Fruit fly (Drosophila melanogaster) whole organism, embryonic: ENCODE data around the gene CG15019.

Experiments used
- Bdp1 ChIP-seq: fragments of 200-800 bp; sonication (Bioruptor generic); optimal IDR thresholded peaks from 3 replicates; lab custom pipeline; 2016; ENCODE audit warnings: missing biosample characterization, missing genetic modification characterization
- CG10267 ChIP-seq: fragments of 200-800 bp; sonication (Bioruptor generic); optimal IDR thresholded peaks from 2 replicates; lab custom pipeline; 2018; ENCODE audit warnings: missing biosample characterization, mild to moderate bottlenecking, missing genetic modification characterization, moderate library complexity
- CG11085 ChIP-seq: fragments of 200-800 bp; sonication (Bioruptor generic); IDR thresholded peaks from 2 replicates; pipeline ENCODE4 v1.3.6; 2022; ENCODE audit warnings: missing biosample characterization, missing genetic modification characterization
- CG12104 ChIP-seq: fragments of 200-800 bp; sonication (Bioruptor generic); optimal IDR thresholded peaks from 3 replicates; lab custom pipeline; 2016; ENCODE audit warnings: missing biosample characterization, missing genetic modification characterization
- CG12155 ChIP-seq: fragments of 200-800 bp; sonication (Bioruptor generic); optimal IDR thresholded peaks from 3 replicates; lab custom pipeline; 2016; ENCODE audit warnings: missing biosample characterization, missing genetic modification characterization
- CG12236 ChIP-seq: fragments of 200-800 bp; sonication (Bioruptor generic); optimal IDR thresholded peaks from 2 replicates; lab custom pipeline; 2016; ENCODE audit warnings: missing biosample characterization, missing genetic modification characterization
- CG14860 ChIP-seq: fragments of 200-800 bp; sonication (Bioruptor generic); IDR thresholded peaks from 3 replicates; pipeline ENCODE4 v1.3.6; 2022; ENCODE audit warnings: missing biosample characterization, missing genetic modification characterization; ENCODE audit not compliant: partially characterized antibody
- CG14965 ChIP-seq: fragments of 200-800 bp; sonication (Bioruptor generic); optimal IDR thresholded peaks from 2 replicates; lab custom pipeline; 2016; ENCODE audit warnings: missing biosample characterization, missing genetic modification characterization, borderline replicate concordance
- CG15073 ChIP-seq: fragments of 200-800 bp; sonication (Bioruptor generic); optimal IDR thresholded peaks from 2 replicates; lab custom pipeline; 2016; ENCODE audit warnings: missing biosample characterization, missing genetic modification characterization
- CG15269 ChIP-seq: fragments of 200-800 bp; sonication (Bioruptor generic); optimal IDR thresholded peaks from 2 replicates; lab custom pipeline; 2018; ENCODE audit warnings: missing biosample characterization, mild to moderate bottlenecking, missing genetic modification characterization, moderate library complexity
- CG1603 ChIP-seq: fragments of 200-800 bp; sonication (Bioruptor generic); optimal IDR thresholded peaks from 2 replicates; lab custom pipeline; 2019; ENCODE audit warnings: missing biosample characterization, mild to moderate bottlenecking, missing genetic modification characterization, moderate library complexity
- CG18599 ChIP-seq: fragments of 200-800 bp; sonication (Bioruptor generic); optimal IDR thresholded peaks from 3 replicates; lab custom pipeline; 2017; ENCODE audit warnings: missing biosample characterization, missing genetic modification characterization, mild to moderate bottlenecking, moderate library complexity, missing genetic modification reagents
- CG2678 ChIP-seq: fragments of 200-800 bp; sonication (Bioruptor generic); optimal IDR thresholded peaks from 3 replicates; lab custom pipeline; 2019; ENCODE audit warnings: missing biosample characterization, mild to moderate bottlenecking, missing genetic modification characterization, moderate library complexity
- CG32532 ChIP-seq: fragments of 200-800 bp; sonication (Bioruptor generic); IDR thresholded peaks from 2 replicates; pipeline ENCODE4 v1.3.6; 2022; ENCODE audit warnings: missing biosample characterization, missing genetic modification characterization
- CG6272 ChIP-seq: fragments of 200-800 bp; sonication (Bioruptor generic); IDR thresholded peaks from 2 replicates; pipeline ENCODE4 v1.3.6; 2022; ENCODE audit warnings: missing biosample characterization, missing genetic modification characterization
- CG6654 ChIP-seq: fragments of 200-800 bp; sonication (Bioruptor generic); optimal IDR thresholded peaks from 2 replicates; lab custom pipeline; 2017; ENCODE audit warnings: missing biosample characterization, mild to moderate bottlenecking, missing genetic modification characterization
- CG6683 ChIP-seq: fragments of 200-800 bp; sonication (Bioruptor generic); optimal IDR thresholded peaks from 2 replicates; lab custom pipeline; 2017; ENCODE audit warnings: missing biosample characterization, mild to moderate bottlenecking, missing genetic modification characterization, missing genetic modification reagents
- CG6765 ChIP-seq: fragments of 200-800 bp; sonication (Bioruptor generic); optimal IDR thresholded peaks from 3 replicates; lab custom pipeline; 2017; ENCODE audit warnings: missing biosample characterization, mild to moderate bottlenecking, missing genetic modification characterization
- CG7839 ChIP-seq: fragments of 200-800 bp; sonication (Bioruptor generic); optimal IDR thresholded peaks from 3 replicates; lab custom pipeline; 2018; ENCODE audit warnings: missing biosample characterization, mild to moderate bottlenecking, missing genetic modification characterization, moderate library complexity
- CG7963 ChIP-seq: fragments of 200-800 bp; sonication (Bioruptor generic); IDR thresholded peaks from 3 replicates; pipeline ENCODE4 v1.3.6; 2022; ENCODE audit warnings: missing biosample characterization, missing genetic modification characterization; ENCODE audit not compliant: partially characterized antibody
- CG9437 ChIP-seq: fragments of 200-800 bp; sonication (Bioruptor generic); optimal IDR thresholded peaks from 2 replicates; lab custom pipeline; 2018; ENCODE audit warnings: missing biosample characterization, mild to moderate bottlenecking, missing genetic modification characterization
- CG9727 ChIP-seq: fragments of 200-800 bp; sonication (Bioruptor generic); optimal IDR thresholded peaks from 3 replicates; lab custom pipeline; 2017; ENCODE audit warnings: missing biosample characterization, mild to moderate bottlenecking, missing genetic modification characterization
- CoRest ChIP-seq: fragments of 200-800 bp; sonication (Bioruptor generic); optimal IDR thresholded peaks from 3 replicates; lab custom pipeline; 2018; ENCODE audit warnings: missing biosample characterization, mild to moderate bottlenecking, missing genetic modification characterization, moderate library complexity
- Dek ChIP-seq: fragments of 200-800 bp; sonication (Bioruptor generic); optimal IDR thresholded peaks from 3 replicates; lab custom pipeline; 2019; ENCODE audit warnings: missing biosample characterization, mild to moderate bottlenecking, missing genetic modification characterization, moderate library complexity
- Dfd ChIP-seq, 2 experiments: fragments of >200 bp; optimal IDR thresholded peaks; 2 replicates each; lab custom pipeline; 2017; ENCODE audit warnings: missing biosample characterization in 2 of 2, missing genetic modification characterization in 2 of 2
- Mrtf ChIP-seq: fragments of 200-800 bp; sonication (Bioruptor generic); IDR thresholded peaks from 3 replicates; pipeline ENCODE4 v1.3.6; 2022; ENCODE audit warnings: missing biosample characterization, missing genetic modification characterization
- Pdp1 ChIP-seq, 2 experiments: fragments of 200-800 bp; sonication (Bioruptor generic); optimal IDR thresholded peaks; 3 replicates each; lab custom pipeline; 2016; ENCODE audit warnings: missing biosample characterization in 2 of 2, missing genetic modification characterization in 2 of 2, mild to moderate bottlenecking in 1 of 2, moderate library complexity in 1 of 2
- Side ChIP-seq: fragments of 200-800 bp; sonication (Bioruptor generic); optimal IDR thresholded peaks from 2 replicates; lab custom pipeline; 2016; ENCODE audit warnings: missing biosample characterization, missing genetic modification characterization
- Ssrp ChIP-seq: fragments of 200-800 bp; sonication (Bioruptor generic); optimal IDR thresholded peaks from 2 replicates; lab custom pipeline; 2018; ENCODE audit warnings: missing biosample characterization, mild to moderate bottlenecking, missing genetic modification characterization, moderate library complexity
- Vsx1 ChIP-seq: fragments of 200-800 bp; sonication (Bioruptor generic); optimal IDR thresholded peaks from 2 replicates; lab custom pipeline; 2017; ENCODE audit warnings: missing biosample characterization, mild to moderate bottlenecking, missing genetic modification characterization, missing genetic modification reagents
- ac ChIP-seq: fragments of 200-800 bp; sonication (Bioruptor generic); optimal IDR thresholded peaks from 3 replicates; lab custom pipeline; 2017; ENCODE audit warnings: missing biosample characterization, mild to moderate bottlenecking, missing genetic modification characterization
- ci ChIP-seq: fragments of 200-800 bp; sonication (Bioruptor generic); IDR thresholded peaks from 3 replicates; pipeline ENCODE4 v1.3.6; 2022; ENCODE audit warnings: missing biosample characterization, missing genetic modification characterization
- dan ChIP-seq: fragments of 200-800 bp; sonication (Bioruptor generic); IDR thresholded peaks from 2 replicates; pipeline ENCODE4 v1.3.6; 2022; ENCODE audit warnings: missing biosample characterization, missing genetic modification characterization
- dati ChIP-seq: fragments of 200-800 bp; sonication (Bioruptor generic); IDR thresholded peaks from 2 replicates; pipeline ENCODE4 v1.3.6; 2022; ENCODE audit warnings: missing biosample characterization, missing genetic modification characterization
- ems ChIP-seq: fragments of 200-800 bp; sonication (Bioruptor generic); optimal IDR thresholded peaks from 3 replicates; lab custom pipeline; 2016; ENCODE audit warnings: missing biosample characterization, missing genetic modification characterization
- gcm2 ChIP-seq: fragments of 200-800 bp; sonication (Bioruptor generic); optimal IDR thresholded peaks from 2 replicates; lab custom pipeline; 2016; ENCODE audit warnings: missing biosample characterization, missing genetic modification characterization
- gfzf ChIP-seq: fragments of 200-800 bp; sonication (Bioruptor generic); optimal IDR thresholded peaks from 2 replicates; lab custom pipeline; 2016; ENCODE audit warnings: missing biosample characterization, mild to moderate bottlenecking, missing genetic modification characterization, moderate library complexity
- hbn ChIP-seq: fragments of 200-800 bp; sonication (Bioruptor generic); IDR thresholded peaks from 2 replicates; pipeline ENCODE4 v1.3.6; 2022; ENCODE audit warnings: missing biosample characterization, missing genetic modification characterization; ENCODE audit not compliant: partially characterized antibody
- kay ChIP-seq: fragments of 200-800 bp; sonication (Bioruptor generic); optimal IDR thresholded peaks from 2 replicates; lab custom pipeline; 2016; ENCODE audit warnings: missing biosample characterization, missing genetic modification characterization
- lmd ChIP-seq: fragments of 200-800 bp; sonication (Bioruptor generic); IDR thresholded peaks from 2 replicates; pipeline ENCODE4 v1.3.6; 2022; ENCODE audit warnings: missing biosample characterization, missing genetic modification characterization
- lola ChIP-seq, 3 experiments: fragments of >200 bp in 2 of 3; fragments of 200-800 bp in 1 of 3; sonication (Bioruptor generic) in 1 of 3; optimal IDR thresholded peaks; 2 replicates each; lab custom pipeline; 2017 to 2019; ENCODE audit warnings: missing biosample characterization in 3 of 3, missing genetic modification characterization in 3 of 3, mild to moderate bottlenecking in 1 of 3, moderate library complexity in 1 of 3
- mam ChIP-seq: fragments of 200-800 bp; sonication (Bioruptor generic); optimal IDR thresholded peaks from 3 replicates; lab custom pipeline; 2016; ENCODE audit warnings: missing biosample characterization, missing genetic modification characterization
- nmo ChIP-seq: fragments of 200-800 bp; sonication (Bioruptor generic); optimal IDR thresholded peaks from 2 replicates; lab custom pipeline; 2018; ENCODE audit warnings: missing biosample characterization, mild to moderate bottlenecking, missing genetic modification characterization, moderate library complexity
- pros ChIP-seq: fragments of 200-800 bp; sonication (Bioruptor generic); optimal IDR thresholded peaks from 3 replicates; lab custom pipeline; 2019; ENCODE audit warnings: missing biosample characterization, mild to moderate bottlenecking, missing genetic modification characterization, moderate library complexity
- ranshi ChIP-seq: fragments of 200-800 bp; sonication (Bioruptor generic); IDR thresholded peaks from 2 replicates; pipeline ENCODE4 v1.3.6; 2022; ENCODE audit warnings: missing biosample characterization, missing genetic modification characterization
- rib ChIP-seq: fragments of 200-800 bp; sonication (Bioruptor generic); IDR thresholded peaks from 2 replicates; pipeline ENCODE4 v1.3.6; 2022; ENCODE audit warnings: missing biosample characterization, missing genetic modification characterization
- row ChIP-seq: fragments of 200-800 bp; sonication (Bioruptor generic); IDR thresholded peaks from 3 replicates; pipeline ENCODE4 v1.3.6; 2022; ENCODE audit warnings: missing biosample characterization, missing genetic modification characterization
- shn ChIP-seq: fragments of 200-800 bp; sonication (Bioruptor generic); optimal IDR thresholded peaks from 3 replicates; lab custom pipeline; 2016; ENCODE audit warnings: missing biosample characterization, missing genetic modification characterization
- tna ChIP-seq: fragments of 200-800 bp; sonication (Bioruptor generic); IDR thresholded peaks from 2 replicates; pipeline ENCODE4 v1.3.6; 2022; ENCODE audit warnings: missing biosample characterization, missing genetic modification characterization; ENCODE audit not compliant: partially characterized antibody
- unpg ChIP-seq: fragments of 200-800 bp; sonication (Bioruptor generic); optimal IDR thresholded peaks from 3 replicates; lab custom pipeline; 2018; ENCODE audit warnings: missing biosample characterization, mild to moderate bottlenecking, missing genetic modification characterization, moderate library complexity
- vvl ChIP-seq: fragments of 200-800 bp; sonication (Bioruptor generic); IDR thresholded peaks from 2 replicates; pipeline ENCODE4 v1.3.6; 2022; ENCODE audit warnings: missing biosample characterization, missing genetic modification characterization

Gene CG15019

dm6 chr3L:4380231-4380645, 25.6 kb downstream of the CG15019 start, which contains the start of gene DopEcR (continued):
- TF ChIP-seq Bdp1 (GFP tag; lab: Kevin White, UChicago) (no peak), Dek (no peak), mam (GFP tag; lab: Kevin White, UChicago) (no peak), CG6683 (GFP tag; lab: Kevin White, UChicago) (no peak), unpg (GFP tag; lab: Kevin White, UChicago) (no peak), CG6654 (GFP tag; lab: Kevin White, UChicago) (no peak), ac (GFP tag; lab: Kevin White, UChicago) (no peak), nmo (GFP tag; lab: Kevin White, UChicago) (no peak), Side (no peak), lola (GFP tag; optimal IDR thresholded peaks at IDR 0.05; lab: Kevin White, UChicago) (no peak), dati (GFP tag; lab: Robert Waterston, UW) (no peak), gcm2 (GFP tag; lab: Kevin White, UChicago) (no peak), CG15269 (tag; lab: Kevin White, UChicago) (no peak), CG7963 (no peak), CG9437 (GFP tag; lab: Kevin White, UChicago) (no peak), CoRest (tag; lab: Kevin White, UChicago) (no peak), CG6272 (no peak), pros (GFP tag; lab: Kevin White, UChicago) (no peak), CG32532 (GFP tag; lab: Robert Waterston, UW) (0 out of 2 replicates have a peak, but pooled peaks have one; percentile 42), CG6765 (GFP tag; lab: Kevin White, UChicago) (peak; percentile 64), CG2678 (tag; lab: Kevin White, UChicago) (no peak), ci (peak; percentile 72), kay (GFP tag; lab: Kevin White, UChicago) (no peak), CG14860 (GFP tag; lab: Robert Waterston, UW) (no peak), shn (GFP tag; lab: Kevin White, UChicago) (no peak), CG15073 (no peak), Vsx1 (GFP tag; lab: Kevin White, UChicago) (no peak), rib (no peak), CG14965 (GFP tag; lab: Kevin White, UChicago) (no peak), CG1603 (tag; lab: Kevin White, UChicago) (peak; percentile 19), CG7839 (tag; lab: Kevin White, UChicago) (no peak), Dfd (GFP tag; optimal IDR thresholded peaks at IDR 0.05; lab: Kevin White, UChicago) (no peak), ems (no peak), dan (GFP tag; lab: Robert Waterston, UW) (no peak), row (GFP tag; lab: Robert Waterston, UW) (no peak), lmd (GFP tag; lab: Robert Waterston, UW) (no peak), tna (GFP tag; lab: Robert Waterston, UW) (no peak), hbn (GFP tag; lab: Robert Waterston, UW) (no peak), CG12155 (no peak), Pdp1 (GFP tag; optimal IDR thresholded peaks at IDR 0.05; lab: Kevin White, UChicago) (no peak), CG12236 (GFP tag; lab: Kevin White, UChicago) (no peak), CG18599 (GFP tag; lab: Kevin White, UChicago) (peak; percentile 40), Mrtf (GFP tag; lab: Robert Waterston, UW) (no peak), ranshi (GFP tag; lab: Robert Waterston, UW) (no peak), CG9727 (GFP tag; lab: Kevin White, UChicago) (no peak), gfzf (no peak), CG10267 (tag; lab: Kevin White, UChicago) (no peak), CG11085 (no peak), Ssrp (tag; lab: Kevin White, UChicago) (no peak), CG12104 (no peak), vvl (peak; percentile 63; the same call in 1 of the 2 replicates)
